Fruit fly (Drosophila melanogaster) whole organism, prepupa: ENCODE data around the gene Coq2.

Experiments
- Blimp-1 ChIP-seq: fragments of 200-800 bp; sonication (Bioruptor generic); optimal IDR thresholded peaks from 3 replicates; lab custom pipeline; 2017; ENCODE audit warnings: missing biosample characterization, missing genetic modification characterization, mild to moderate bottlenecking, moderate library complexity, missing genetic modification reagents
- CG11294 ChIP-seq: fragments of 200-800 bp; sonication (Bioruptor generic); IDR thresholded peaks from 2 replicates; pipeline ENCODE4 v1.3.6; 2022; ENCODE audit warnings: missing biosample characterization, missing genetic modification characterization
- CG11762 ChIP-seq: fragments of 200-800 bp; sonication (Bioruptor generic); optimal IDR thresholded peaks from 3 replicates; lab custom pipeline; 2016; ENCODE audit warnings: missing biosample characterization, missing genetic modification characterization; ENCODE audit not compliant: insufficient read depth
- CG1621 ChIP-seq: fragments of 200-800 bp; sonication (Bioruptor generic); optimal IDR thresholded peaks from 3 replicates; lab custom pipeline; 2018; ENCODE audit warnings: missing biosample characterization, mild to moderate bottlenecking, missing genetic modification characterization
- CG16779 ChIP-seq: fragments of 200-800 bp; sonication (Bioruptor generic); optimal IDR thresholded peaks from 3 replicates; lab custom pipeline; 2017; ENCODE audit warnings: missing biosample characterization, mild to moderate bottlenecking, missing genetic modification characterization
- CG3032 ChIP-seq: fragments of 200-800 bp; optimal IDR thresholded peaks from 2 replicates; lab custom pipeline; 2019; ENCODE audit warnings: missing biosample characterization, mild to moderate bottlenecking, missing genetic modification characterization, moderate library complexity
- CG31627 ChIP-seq: fragments of 200-800 bp; sonication (Bioruptor generic); optimal IDR thresholded peaks from 3 replicates; lab custom pipeline; 2016; ENCODE audit warnings: missing biosample characterization, missing genetic modification characterization
- CG32006 ChIP-seq: fragments of 200-800 bp; sonication (Bioruptor generic); optimal IDR thresholded peaks from 3 replicates; lab custom pipeline; 2017; ENCODE audit warnings: missing biosample characterization, mild to moderate bottlenecking, missing genetic modification characterization
- CG34406 ChIP-seq: fragments of 200-800 bp; sonication (Bioruptor generic); optimal IDR thresholded peaks from 3 replicates; lab custom pipeline; 2016; ENCODE audit warnings: missing biosample characterization, missing genetic modification characterization
- CG4318 ChIP-seq: fragments of 200-800 bp; sonication (Bioruptor generic); optimal IDR thresholded peaks from 3 replicates; lab custom pipeline; 2017; ENCODE audit warnings: missing biosample characterization, mild to moderate bottlenecking, missing genetic modification characterization
- CG6276 ChIP-seq: fragments of 200-800 bp; sonication (Bioruptor generic); optimal IDR thresholded peaks from 2 replicates; lab custom pipeline; 2017; ENCODE audit warnings: missing biosample characterization, mild to moderate bottlenecking, missing genetic modification characterization
- CG6792 ChIP-seq: fragments of 200-800 bp; sonication (Bioruptor generic); optimal IDR thresholded peaks from 3 replicates; lab custom pipeline; 2016; ENCODE audit warnings: missing biosample characterization, missing genetic modification characterization
- CG6854 ChIP-seq: fragments of 200-800 bp; sonication (Bioruptor generic); optimal IDR thresholded peaks from 2 replicates; lab custom pipeline; 2017; ENCODE audit warnings: missing biosample characterization, mild to moderate bottlenecking, missing genetic modification characterization
- CG7368 ChIP-seq: fragments of 200-800 bp; sonication (Bioruptor generic); optimal IDR thresholded peaks from 3 replicates; lab custom pipeline; 2016; ENCODE audit warnings: missing biosample characterization, missing genetic modification characterization
- CG8119 ChIP-seq: fragments of 200-800 bp; sonication (Bioruptor generic); IDR thresholded peaks from 3 replicates; pipeline ENCODE4 v1.3.6; 2022; ENCODE audit warnings: missing biosample characterization, missing genetic modification characterization
- CG8319 ChIP-seq: fragments of 200-800 bp; sonication (Bioruptor generic); optimal IDR thresholded peaks from 3 replicates; lab custom pipeline; 2016; ENCODE audit warnings: missing biosample characterization, missing genetic modification characterization
- CG8632 ChIP-seq: fragments of 200-800 bp; sonication (Bioruptor generic); optimal IDR thresholded peaks from 3 replicates; lab custom pipeline; 2016; ENCODE audit warnings: missing biosample characterization, missing genetic modification characterization
- CG9139 ChIP-seq: fragments of 200-800 bp; sonication (Bioruptor generic); optimal IDR thresholded peaks from 3 replicates; lab custom pipeline; 2017; ENCODE audit warnings: missing biosample characterization, mild to moderate bottlenecking, missing genetic modification characterization
- Eip78C ChIP-seq: fragments of 200-800 bp; sonication (Bioruptor generic); peaks from one replicate; lab custom pipeline; 2016; ENCODE audit warnings: missing biosample characterization, missing genetic modification characterization
- Eip93F ChIP-seq: fragments of 200-800 bp; sonication (Bioruptor generic); optimal IDR thresholded peaks from 2 replicates; lab custom pipeline; 2016; ENCODE audit warnings: missing biosample characterization, mild to moderate bottlenecking, missing genetic modification characterization
- Ets21C ChIP-seq: fragments of 200-800 bp; sonication (Bioruptor generic); optimal IDR thresholded peaks from 3 replicates; lab custom pipeline; 2016; ENCODE audit warnings: missing biosample characterization, missing genetic modification characterization
- Ets96B ChIP-seq: fragments of 200-800 bp; optimal IDR thresholded peaks from 2 replicates; lab custom pipeline; 2019; ENCODE audit warnings: missing biosample characterization, mild to moderate bottlenecking, missing genetic modification characterization, moderate library complexity
- Hr38 ChIP-seq: sonication (Bioruptor generic); optimal IDR thresholded peaks from 2 replicates; lab custom pipeline; 2016; ENCODE audit warnings: missing biosample characterization, missing genetic modification characterization
- Hr39 ChIP-seq: fragments of 200-800 bp; sonication (Bioruptor generic); optimal IDR thresholded peaks from 2 replicates; lab custom pipeline; 2016; ENCODE audit warnings: missing biosample characterization, missing genetic modification characterization
- Hr4 ChIP-seq: fragments of 200-800 bp; sonication (Bioruptor generic); optimal IDR thresholded peaks from 3 replicates; lab custom pipeline; 2016; ENCODE audit warnings: missing biosample characterization, missing genetic modification characterization
- Met ChIP-seq: fragments of 200-800 bp; sonication (Bioruptor generic); optimal IDR thresholded peaks from 3 replicates; lab custom pipeline; 2016; ENCODE audit warnings: missing biosample characterization, missing genetic modification characterization
- OdsH ChIP-seq: fragments of 200-800 bp; sonication (Bioruptor generic); optimal IDR thresholded peaks from 3 replicates; lab custom pipeline; 2016; ENCODE audit warnings: missing biosample characterization, missing genetic modification characterization
- Smox ChIP-seq: fragments of 200-800 bp; sonication (Bioruptor generic); optimal IDR thresholded peaks from 3 replicates; lab custom pipeline; 2016; ENCODE audit warnings: missing biosample characterization, missing genetic modification characterization
- Sox14 ChIP-seq: fragments of 200-800 bp; sonication (Bioruptor generic); optimal IDR thresholded peaks from 3 replicates; lab custom pipeline; 2016; ENCODE audit warnings: missing biosample characterization, missing genetic modification characterization
- Sox15 ChIP-seq: fragments of 200-800 bp; sonication (Bioruptor generic); optimal IDR thresholded peaks from 3 replicates; lab custom pipeline; 2016; ENCODE audit warnings: missing biosample characterization, missing genetic modification characterization
- achi ChIP-seq: fragments of 200-800 bp; sonication (Bioruptor generic); optimal IDR thresholded peaks from 3 replicates; lab custom pipeline; 2016; ENCODE audit warnings: missing biosample characterization, missing genetic modification characterization
- acj6 ChIP-seq: fragments of 200-800 bp; sonication (Bioruptor generic); optimal IDR thresholded peaks from 3 replicates; lab custom pipeline; 2016; ENCODE audit warnings: missing biosample characterization, missing genetic modification characterization
- dac ChIP-seq: fragments of 200-800 bp; sonication (Bioruptor generic); optimal IDR thresholded peaks from 2 replicates; lab custom pipeline; 2017; ENCODE audit warnings: missing biosample characterization, mild to moderate bottlenecking, missing genetic modification characterization
- esn ChIP-seq: fragments of 200-800 bp; sonication (Bioruptor generic); optimal IDR thresholded peaks from 2 replicates; lab custom pipeline; 2016; ENCODE audit warnings: missing biosample characterization, mild to moderate bottlenecking, missing genetic modification characterization, moderate library complexity
- fd59A ChIP-seq: fragments of 200-800 bp; sonication (Bioruptor generic); optimal IDR thresholded peaks from 2 replicates; lab custom pipeline; 2017; ENCODE audit warnings: missing biosample characterization, mild to moderate bottlenecking, missing genetic modification characterization, missing genetic modification reagents
- fd85E ChIP-seq: fragments of 200-800 bp; sonication (Bioruptor generic); optimal IDR thresholded peaks from 3 replicates; lab custom pipeline; 2016; ENCODE audit warnings: missing biosample characterization, missing genetic modification characterization
- fkh ChIP-seq: fragments of 200-800 bp; sonication (Bioruptor generic); optimal IDR thresholded peaks from 3 replicates; lab custom pipeline; 2017; ENCODE audit warnings: missing biosample characterization, mild to moderate bottlenecking, missing genetic modification characterization, moderate library complexity
- lz ChIP-seq: fragments of 200-800 bp; sonication (Bioruptor generic); optimal IDR thresholded peaks from 3 replicates; lab custom pipeline; 2016; ENCODE audit warnings: missing biosample characterization, missing genetic modification characterization
- salr ChIP-seq, 2 experiments: fragments of 200-800 bp; sonication (Bioruptor generic); optimal IDR thresholded peaks; 3 replicates each; lab custom pipeline; 2016 to 2018; ENCODE audit warnings: missing biosample characterization in 2 of 2, missing genetic modification characterization in 2 of 2, mild to moderate bottlenecking in 1 of 2
- spab ChIP-seq: fragments of 200-800 bp; sonication (Bioruptor generic); optimal IDR thresholded peaks from 2 replicates; lab custom pipeline; 2017; ENCODE audit warnings: missing biosample characterization, mild to moderate bottlenecking, missing genetic modification characterization, missing genetic modification reagents
- ss ChIP-seq, 2 experiments: fragments of 200-800 bp; sonication (Bioruptor generic); optimal IDR thresholded peaks; 2 replicates in 1 of 2; 3 replicates in 1 of 2; lab custom pipeline; 2017 to 2018; ENCODE audit warnings: mild to moderate bottlenecking in 2 of 2, missing biosample characterization in 2 of 2, missing genetic modification characterization in 2 of 2, moderate library complexity in 1 of 2
- svp ChIP-seq: fragments of 200-800 bp; sonication (Bioruptor generic); peaks from one replicate; lab custom pipeline; 2016; ENCODE audit warnings: missing biosample characterization, missing genetic modification characterization
- vri ChIP-seq: fragments of 200-800 bp; sonication (Bioruptor generic); optimal IDR thresholded peaks from 3 replicates; lab custom pipeline; 2016; ENCODE audit warnings: missing biosample characterization, mild to moderate bottlenecking, missing genetic modification characterization

Coq2 gene

dm6 chr3R:8336012-8336567 is 19.7 kb upstream of the Coq2 start:
- TF ChIP-seq Eip78C: peak; percentile 11
- no peak for TF ChIP-seq esn
- TF ChIP-seq, all 60 proteins: peak for 1

- TF ChIP-seq OdsH (GFP tag; lab: Kevin White, UChicago) (no peak), CG8119 (no peak), Eip78C (peak; percentile 8), fkh (GFP tag; lab: Kevin White, UChicago) (no peak), CG6276 (GFP tag; lab: Kevin White, UChicago) (no peak), CG6854 (GFP tag; lab: Kevin White, UChicago) (no peak)
These were observed 18.6 kb upstream of the Coq2 start for dm6 chr3R:8334982-8335381.

- no peak for TF ChIP-seq acj6
- TF ChIP-seq CG34406 (GFP tag; lab: Kevin White, UChicago): no peak
- no peak for TF ChIP-seq svp (GFP tag; lab: Kevin White, UChicago)
- TF ChIP-seq CG7368 (GFP tag; lab: Kevin White, UChicago): no peak
- no peak for TF ChIP-seq Blimp-1 (GFP tag; lab: Kevin White, UChicago)
- no peak for TF ChIP-seq CG6854 (GFP tag; lab: Kevin White, UChicago)
- no peak for TF ChIP-seq Hr4 (GFP tag; lab: Kevin White, UChicago)
- TF ChIP-seq OdsH (GFP tag; lab: Kevin White, UChicago): no peak
- no peak for TF ChIP-seq CG8632 (GFP tag; lab: Kevin White, UChicago)
- TF ChIP-seq CG3032 (tag; lab: Kevin White, UChicago): no peak
- TF ChIP-seq Hr38 (GFP tag; lab: Kevin White, UChicago): no peak
- no peak for TF ChIP-seq CG31627 (GFP tag; lab: Kevin White, UChicago)
- no peak for TF ChIP-seq CG1621
- no peak for TF ChIP-seq CG4318 (GFP tag; lab: Kevin White, UChicago)
- no peak for TF ChIP-seq lz
- TF ChIP-seq Sox14: no peak
- no peak for TF ChIP-seq spab
- no peak for TF ChIP-seq CG8119
- TF ChIP-seq ss (GFP tag; optimal IDR thresholded peaks at IDR 0.05; lab: Kevin White, UChicago): no peak
- TF ChIP-seq, all 60 proteins: peak for 0
These were observed 18.1 kb upstream of the Coq2 start for dm6 chr3R:8334471-8334783.

- TF ChIP-seq Sox15 (GFP tag; lab: Kevin White, UChicago) (peak; percentile 95), achi (GFP tag; lab: Kevin White, UChicago) (peak; percentile 96), Hr4 (GFP tag; lab: Kevin White, UChicago) (peak; percentile 97), dac (GFP tag; lab: Kevin White, UChicago) (peak; percentile 95), CG32006 (peak; percentile 99), Ets21C (GFP tag; lab: Kevin White, UChicago) (peak; percentile 82), svp (GFP tag; lab: Kevin White, UChicago) (peak; percentile 96), OdsH (GFP tag; lab: Kevin White, UChicago) (peak; percentile 98), CG1621 (peak; percentile 76), acj6 (peak; percentile 97), Ets96B (tag; lab: Kevin White, UChicago) (peak; percentile 96), Sox14 (peak; percentile 93), CG6276 (GFP tag; lab: Kevin White, UChicago) (peak; percentile 97), CG6792 (GFP tag; lab: Kevin White, UChicago) (peak; percentile 96), CG8319 (GFP tag; lab: Kevin White, UChicago) (peak; percentile 93), Hr39 (peak; percentile 84), Smox (GFP tag; lab: Kevin White, UChicago) (peak; percentile 90), fd85E (GFP tag; lab: Kevin White, UChicago) (peak; percentile 60), Met (GFP tag; lab: Kevin White, UChicago) (peak; percentile 91), CG4318 (GFP tag; lab: Kevin White, UChicago) (peak; percentile 98), CG9139 (GFP tag; lab: Kevin White, UChicago) (peak; percentile 89), fkh (GFP tag; lab: Kevin White, UChicago) (peak; percentile 78), Eip78C (peak; percentile 99), Eip93F (peak; percentile 24), fd59A (GFP tag; lab: Kevin White, UChicago) (peak; percentile 96), CG11294 (GFP tag; lab: Robert Waterston, UW) (peak; percentile 87), CG7368 (GFP tag; lab: Kevin White, UChicago) (peak; percentile 93), CG11762 (GFP tag; lab: Kevin White, UChicago) (peak; percentile 94), vri (GFP tag; lab: Kevin White, UChicago) (peak; percentile 64), CG16779 (peak; percentile 91), salr (GFP tag; optimal IDR thresholded peaks at IDR 0.05; lab: Kevin White, UChicago) (peak; percentile 72 to 98)
These were observed 17.6 kb upstream of the Coq2 start, which contains the start of gene Poxm for dm6 chr3R:8333768-8334470. Poxm (minus strand) TSS chr3R:8333792.
